Fruit fly (Drosophila melanogaster): ENCODE measurements around the gene Cpr64Aa.
A peak's percentile ranks its signal among the peaks of the same experiment; 100 is the strongest.

The Cpr64Aa gene

dm6 chr3L:4242428-4242827 lies 33.5 kb upstream of the Cpr64Aa start, which contains the start of gene pav (continued):
- TF ChIP-seq fd59A (GFP tag; optimal IDR thresholded peaks at IDR 0.05) = no peak
- TF ChIP-seq CG7368 (GFP tag; optimal IDR thresholded peaks at IDR 0.05) = no peak
- no peak for TF ChIP-seq Smox (GFP tag; optimal IDR thresholded peaks at IDR 0.05)
- no peak for TF ChIP-seq Hr39 (GFP tag; optimal IDR thresholded peaks at IDR 0.05)

dm6 chr3L:4239442-4240322 lies 30.7 kb upstream of the Cpr64Aa start, which contains the start of gene Sqor:
Gene Sqor, plus strand, starts transcription at chr3L:4240173.
- TF ChIP-seq Eip78C (GFP tag) (peak; percentile 100), dac (GFP tag; optimal IDR thresholded peaks at IDR 0.05) (peak; percentile 95), Gug (GFP tag; IDR thresholded peaks at IDR 0.05) (peak; percentile 92), dsx (GFP tag; optimal IDR thresholded peaks at IDR 0.05; ENCODE audit: poor library complexity, severe bottlenecking) (peak; percentile 86), CG1621 (tag; optimal IDR thresholded peaks at IDR 0.05) (peak; percentile 86), Blimp-1 (GFP tag; optimal IDR thresholded peaks at IDR 0.05) (peak; percentile 85), achi (GFP tag; optimal IDR thresholded peaks at IDR 0.05) (peak; percentile 93), lz (GFP tag; optimal IDR thresholded peaks at IDR 0.05) (peak; percentile 94), CG9139 (GFP tag; optimal IDR thresholded peaks at IDR 0.05) (peak; percentile 89), CG31627 (GFP tag; optimal IDR thresholded peaks at IDR 0.05) (peak; percentile 94), Sox14 (GFP tag; optimal IDR thresholded peaks at IDR 0.05) (peak; percentile 97), pdm3 (GFP tag; optimal IDR thresholded peaks at IDR 0.05) (peak; percentile 96), CG32006 (GFP tag; optimal IDR thresholded peaks at IDR 0.05) (peak; percentile 99), CG6854 (GFP tag; optimal IDR thresholded peaks at IDR 0.05) (peak; percentile 91), fkh (GFP tag; optimal IDR thresholded peaks at IDR 0.05) (peak; percentile 50), CG4318 (GFP tag; optimal IDR thresholded peaks at IDR 0.05) (peak; percentile 97), salr (GFP tag; optimal IDR thresholded peaks at IDR 0.05) (peak; percentile 89 to 97), Sox15 (GFP tag; optimal IDR thresholded peaks at IDR 0.05) (peak; percentile 92), CG8632 (GFP tag; optimal IDR thresholded peaks at IDR 0.05) (peak; percentile 92), net (GFP tag; optimal IDR thresholded peaks at IDR 0.05) (peak; percentile 96), svp (GFP tag) (peak; percentile 99), acj6 (GFP tag; optimal IDR thresholded peaks at IDR 0.05) (peak; percentile 94), CG10669 (GFP tag; optimal IDR thresholded peaks at IDR 0.05) (peak; percentile 91), Sox102F (GFP tag; optimal IDR thresholded peaks at IDR 0.05) (peak; percentile 97), CG8319 (GFP tag; optimal IDR thresholded peaks at IDR 0.05) (peak; percentile 86), OdsH (GFP tag; optimal IDR thresholded peaks at IDR 0.05) (peak; percentile 95), CG11902 (GFP tag; optimal IDR thresholded peaks at IDR 0.05) (peak; percentile 88), Ets21C (GFP tag; optimal IDR thresholded peaks at IDR 0.05) (peak; percentile 89), CG7368 (GFP tag; optimal IDR thresholded peaks at IDR 0.05) (peak; percentile 91), Smox (GFP tag; optimal IDR thresholded peaks at IDR 0.05) (peak; percentile 89), Met (GFP tag; optimal IDR thresholded peaks at IDR 0.05) (no peak), Eip75B (GFP tag; optimal IDR thresholded peaks at IDR 0.05) (peak; percentile 95), CG15336 (GFP tag; IDR thresholded peaks at IDR 0.05) (peak; percentile 97), CG16779 (tag; optimal IDR thresholded peaks at IDR 0.05) (peak; percentile 92), CG8119 (GFP tag; IDR thresholded peaks at IDR 0.05) (peak; percentile 96), fd85E (GFP tag; optimal IDR thresholded peaks at IDR 0.05) (peak; percentile 78), CG6276 (GFP tag; optimal IDR thresholded peaks at IDR 0.05) (peak; percentile 97), topi (GFP tag; optimal IDR thresholded peaks at IDR 0.05) (peak; percentile 94), cyc (GFP tag; optimal IDR thresholded peaks at IDR 0.05) (peak; percentile 91), CG6808 (GFP tag; optimal IDR thresholded peaks at IDR 0.05) (peak; percentile 95), Hr39 (GFP tag; optimal IDR thresholded peaks at IDR 0.05) (peak; percentile 95), eg (GFP tag; IDR thresholded peaks at IDR 0.05) (peak; percentile 94), CG11762 (GFP tag; optimal IDR thresholded peaks at IDR 0.05; ENCODE audit: insufficient read depth) (peak; percentile 90), CG10631 (GFP tag; optimal IDR thresholded peaks at IDR 0.05) (peak; percentile 92), Hr38 (GFP tag; optimal IDR thresholded peaks at IDR 0.05) (peak; percentile 46), Hr4 (GFP tag; optimal IDR thresholded peaks at IDR 0.05) (peak; percentile 98), CG34406 (GFP tag; optimal IDR thresholded peaks at IDR 0.05) (peak; percentile 93)
